Worm (Caenorhabditis elegans) whole organism, early embryonic: ENCODE results near the gene C53C11.5.

Experiments used
- B0310.2 ChIP-seq: sonication (generic microtip); optimal IDR thresholded peaks from 2 replicates; lab custom pipeline; 2016; ENCODE audit warnings: mild to moderate bottlenecking, missing genetic modification characterization, missing compliant biosample characterization
- F13C5.2 ChIP-seq: sonication (generic microtip); optimal IDR thresholded peaks from 2 replicates; lab custom pipeline; 2017; ENCODE audit warnings: mild to moderate bottlenecking, missing genetic modification characterization, inconsistent platforms, missing compliant biosample characterization
- aly-1 ChIP-seq: sonication (generic microtip); optimal IDR thresholded peaks from 2 replicates; lab custom pipeline; 2016; ENCODE audit warnings: missing genetic modification characterization, missing compliant biosample characterization
- ama-1 ChIP-seq: fragments of 150-350 bp; optimal IDR thresholded peaks from 2 replicates; lab custom pipeline; 2014
- ceh-13 ChIP-seq: fragments of 200-800 bp; sonication (Bioruptor generic); optimal IDR thresholded peaks from 2 replicates; lab custom pipeline; 2018; ENCODE audit warnings: mild to moderate bottlenecking, missing genetic modification characterization, missing compliant biosample characterization
- ceh-36 ChIP-seq: sonication (generic microtip); optimal IDR thresholded peaks from 2 replicates; lab custom pipeline; 2016; ENCODE audit warnings: missing genetic modification characterization, inconsistent platforms, missing compliant biosample characterization
- ets-7 ChIP-seq: sonication (generic microtip); optimal IDR thresholded peaks from 2 replicates; lab custom pipeline; 2016; ENCODE audit warnings: missing genotype, missing genetic modification characterization, missing compliant biosample characterization
- flt-1 ChIP-seq: fragments of 200-800 bp; sonication (Bioruptor generic); IDR thresholded peaks from 2 replicates; pipeline ENCODE4 v1.3.6; 2022; ENCODE audit warnings: missing genetic modification characterization, missing compliant biosample characterization
- hmbx-1 ChIP-seq: sonication (generic microtip); optimal IDR thresholded peaks from 2 replicates; lab custom pipeline; 2016; ENCODE audit warnings: mild to moderate bottlenecking, missing genetic modification characterization, missing compliant biosample characterization
- hmg-4 ChIP-seq: fragments of 200-800 bp; sonication (Bioruptor generic); optimal IDR thresholded peaks from 2 replicates; lab custom pipeline; 2018; ENCODE audit warnings: mild to moderate bottlenecking, missing genetic modification characterization, missing compliant biosample characterization
- hnd-1 ChIP-seq: sonication (generic microtip); optimal IDR thresholded peaks from 2 replicates; lab custom pipeline; 2016; ENCODE audit warnings: missing genetic modification characterization, missing compliant biosample characterization
- pes-1 ChIP-seq: fragments of 200-800 bp; sonication (Bioruptor generic); IDR thresholded peaks from 2 replicates; pipeline ENCODE4 v1.3.6; 2022; ENCODE audit warnings: missing genetic modification reagents, missing genetic modification characterization, missing compliant biosample characterization
- scrt-1 ChIP-seq: fragments of 200-800 bp; sonication (Bioruptor generic); IDR thresholded peaks from 2 replicates; pipeline ENCODE4 v1.3.6; 2022; ENCODE audit warnings: missing genetic modification characterization, missing compliant biosample characterization
- sea-1 ChIP-seq: fragments of 200-800 bp; sonication (Bioruptor generic); conservative IDR thresholded peaks from 2 replicates; pipeline ENCODE4 v1.3.6; 2022; ENCODE audit warnings: missing genetic modification characterization, missing compliant biosample characterization
- tbx-11 ChIP-seq: fragments of 200-800 bp; sonication (Bioruptor generic); IDR thresholded peaks from 2 replicates; pipeline ENCODE4 v1.3.6; 2022; ENCODE audit warnings: missing genetic modification characterization, missing compliant biosample characterization
- tbx-37 ChIP-seq: fragments of 200-800 bp; sonication (Bioruptor generic); conservative IDR thresholded peaks from 2 replicates; pipeline ENCODE4 v1.3.6; 2022; ENCODE audit warnings: missing genetic modification reagents, missing genetic modification characterization, missing compliant biosample characterization
- tra-4 ChIP-seq: sonication (generic microtip); optimal IDR thresholded peaks from 2 replicates; lab custom pipeline; 2017; ENCODE audit warnings: missing genetic modification characterization, missing compliant biosample characterization

Gene C53C11.5

ce11 chrX:17359452-17359851 lies 25.6 kb downstream of the C53C11.5 start, which contains the start of gene npr-36:
Gene npr-36 (plus strand): TSS chrX:17359752.
- TF ChIP-seq tbx-11 (GFP tag; lab: Robert Waterston, UW) = no peak
- TF ChIP-seq pes-1 (GFP tag; lab: Robert Waterston, UW) = no peak
- no peak for TF ChIP-seq F13C5.2 (tag; lab: Kevin White, UChicago)
- no peak for TF ChIP-seq hnd-1
- no peak for TF ChIP-seq sea-1 (GFP tag; lab: Robert Waterston, UW)
- TF ChIP-seq hmg-4 (GFP tag; lab: Kevin White, UChicago) = no peak
- no peak for TF ChIP-seq ets-7 (tag; lab: Kevin White, UChicago)
- TF ChIP-seq flt-1 (GFP tag; lab: Robert Waterston, UW) = no peak
- TF ChIP-seq ceh-13 = no peak
- no peak for TF ChIP-seq B0310.2 (tag; lab: Kevin White, UChicago)
- TF ChIP-seq ceh-36 (tag; lab: Kevin White, UChicago) = no peak
- no peak for TF ChIP-seq ama-1 (lab: Kevin White, UChicago)
- TF ChIP-seq hmbx-1 = no peak
- TF ChIP-seq tbx-37 = no peak
- TF ChIP-seq aly-1 (tag; lab: Kevin White, UChicago) = no peak
- TF ChIP-seq tra-4 = no peak
- no peak for TF ChIP-seq scrt-1 (GFP tag; lab: Robert Waterston, UW)

ce11 chrX:17362529-17362928 lies 28.7 kb downstream of the C53C11.5 start, which contains the start of gene F10D7.11:
Gene F10D7.11 (plus strand): TSS chrX:17362829.
- TF ChIP-seq hnd-1 (no peak), pes-1 (GFP tag; lab: Robert Waterston, UW) (no peak), hmbx-1 (no peak), tbx-37 (no peak), scrt-1 (GFP tag; lab: Robert Waterston, UW) (no peak), ceh-13 (no peak), B0310.2 (tag; lab: Kevin White, UChicago) (no peak), ceh-36 (tag; lab: Kevin White, UChicago) (no peak), ama-1 (lab: Kevin White, UChicago) (no peak), tbx-11 (GFP tag; lab: Robert Waterston, UW) (no peak), aly-1 (tag; lab: Kevin White, UChicago) (no peak), tra-4 (no peak), sea-1 (GFP tag; lab: Robert Waterston, UW) (no peak), hmg-4 (GFP tag; lab: Kevin White, UChicago) (no peak), F13C5.2 (tag; lab: Kevin White, UChicago) (no peak), flt-1 (GFP tag; lab: Robert Waterston, UW) (no peak), ets-7 (tag; lab: Kevin White, UChicago) (no peak)

ce11 chrX:17363491-17363890 lies 29.6 kb downstream of the C53C11.5 start:
- TF ChIP-seq ets-7 (tag; lab: Kevin White, UChicago) (no peak), ama-1 (lab: Kevin White, UChicago) (no peak), flt-1 (GFP tag; lab: Robert Waterston, UW) (no peak), B0310.2 (tag; lab: Kevin White, UChicago) (no peak), hmg-4 (GFP tag; lab: Kevin White, UChicago) (no peak), hmbx-1 (no peak), hnd-1 (no peak)

- TF ChIP-seq B0310.2 (tag; lab: Kevin White, UChicago) (no peak), hnd-1 (no peak), F13C5.2 (tag; lab: Kevin White, UChicago) (no peak), hmg-4 (GFP tag; lab: Kevin White, UChicago) (no peak), ets-7 (tag; lab: Kevin White, UChicago) (no peak), ceh-36 (tag; lab: Kevin White, UChicago) (no peak), tra-4 (no peak), tbx-11 (GFP tag; lab: Robert Waterston, UW) (no peak), aly-1 (tag; lab: Kevin White, UChicago) (no peak), flt-1 (GFP tag; lab: Robert Waterston, UW) (no peak), sea-1 (GFP tag; lab: Robert Waterston, UW) (no peak), pes-1 (GFP tag; lab: Robert Waterston, UW) (no peak), ceh-13 (no peak), ama-1 (lab: Kevin White, UChicago) (no peak), hmbx-1 (no peak)
Measured at ce11 chrX:17368542-17368941, 34.7 kb downstream of the C53C11.5 start, which contains the start of gene mfsd-10. Gene mfsd-10 (minus strand): TSS chrX:17368642.

ce11 chrX:17369514-17369913 lies 35.7 kb downstream of the C53C11.5 start:
- no peak for TF ChIP-seq hnd-1
- TF ChIP-seq hmg-4 (GFP tag; lab: Kevin White, UChicago) = no peak
- no peak for TF ChIP-seq sea-1 (GFP tag; lab: Robert Waterston, UW)
- no peak for TF ChIP-seq hmbx-1
- no peak for TF ChIP-seq tbx-11 (GFP tag; lab: Robert Waterston, UW)
- no peak for TF ChIP-seq pes-1 (GFP tag; lab: Robert Waterston, UW)
- no peak for TF ChIP-seq flt-1 (GFP tag; lab: Robert Waterston, UW)
- no peak for TF ChIP-seq tra-4
- TF ChIP-seq ets-7 (tag; lab: Kevin White, UChicago) = no peak
- no peak for TF ChIP-seq ceh-36 (tag; lab: Kevin White, UChicago)
- TF ChIP-seq scrt-1 (GFP tag; lab: Robert Waterston, UW) = no peak
- no peak for TF ChIP-seq aly-1 (tag; lab: Kevin White, UChicago)
- no peak for TF ChIP-seq ama-1 (lab: Kevin White, UChicago)
- TF ChIP-seq F13C5.2 (tag; lab: Kevin White, UChicago) = no peak
- TF ChIP-seq tbx-37 = no peak

ce11 chrX:17373955-17374354 lies 40.1 kb downstream of the C53C11.5 start:
- TF ChIP-seq B0310.2 (tag; lab: Kevin White, UChicago) (no peak), hnd-1 (no peak), pes-1 (GFP tag; lab: Robert Waterston, UW) (no peak), hmg-4 (GFP tag; lab: Kevin White, UChicago) (no peak), scrt-1 (GFP tag; lab: Robert Waterston, UW) (no peak), tbx-37 (no peak), ets-7 (tag; lab: Kevin White, UChicago) (no peak), ceh-36 (tag; lab: Kevin White, UChicago) (no peak), tra-4 (no peak), hmbx-1 (no peak), ama-1 (lab: Kevin White, UChicago) (no peak), flt-1 (GFP tag; lab: Robert Waterston, UW) (no peak)

- no peak for TF ChIP-seq tbx-11 (GFP tag; lab: Robert Waterston, UW)
- TF ChIP-seq aly-1 (tag; lab: Kevin White, UChicago) = no peak
- TF ChIP-seq B0310.2 (tag; lab: Kevin White, UChicago) = no peak
- TF ChIP-seq tra-4 = no peak
- TF ChIP-seq ceh-36 (tag; lab: Kevin White, UChicago) = no peak
- TF ChIP-seq hmbx-1 = no peak
- no peak for TF ChIP-seq ceh-13
- no peak for TF ChIP-seq ama-1 (lab: Kevin White, UChicago)
- TF ChIP-seq sea-1 (GFP tag; lab: Robert Waterston, UW) = no peak
- TF ChIP-seq hmg-4 (GFP tag; lab: Kevin White, UChicago) = no peak
- TF ChIP-seq ets-7 (tag; lab: Kevin White, UChicago) = no peak
- no peak for TF ChIP-seq pes-1 (GFP tag; lab: Robert Waterston, UW)
- TF ChIP-seq scrt-1 (GFP tag; lab: Robert Waterston, UW) = no peak
Measured at ce11 chrX:17374534-17374933, 40.7 kb downstream of the C53C11.5 start, which contains the start of gene F10D7.3. Gene F10D7.3 (minus strand): TSS chrX:17374634.
